Fruit fly (Drosophila melanogaster) whole organism, pupa: Measurements from ENCODE around the gene Mp.

Experiments used
- CG13204 ChIP-seq: fragments of 200-800 bp; sonication (Bioruptor generic); optimal IDR thresholded peaks from 2 replicates; lab custom pipeline; 2018; ENCODE audit warnings: missing biosample characterization, mild to moderate bottlenecking, missing genetic modification characterization, moderate library complexity
- CG14655 ChIP-seq: fragments of 200-800 bp; sonication (Bioruptor generic); optimal IDR thresholded peaks from 3 replicates; lab custom pipeline; 2017; ENCODE audit warnings: mild to moderate bottlenecking, missing biosample characterization, missing genetic modification reagents, missing genetic modification characterization
- CG17806 ChIP-seq: fragments of 200-800 bp; sonication (Bioruptor generic); optimal IDR thresholded peaks from 2 replicates; lab custom pipeline; 2018; ENCODE audit warnings: missing biosample characterization, mild to moderate bottlenecking, missing genetic modification characterization, moderate library complexity
- CG4496 ChIP-seq: fragments of 200-800 bp; sonication (Bioruptor generic); IDR thresholded peaks from 3 replicates; pipeline ENCODE4 v1.3.6; 2022; ENCODE audit warnings: missing biosample characterization, missing genetic modification characterization
- CG8159 ChIP-seq: fragments of 200-800 bp; sonication (Bioruptor generic); optimal IDR thresholded peaks from 3 replicates; lab custom pipeline; 2018; ENCODE audit warnings: missing biosample characterization, mild to moderate bottlenecking, missing genetic modification characterization, moderate library complexity
- CG8301 ChIP-seq: fragments of 200-800 bp; sonication (Bioruptor generic); optimal IDR thresholded peaks from 2 replicates; lab custom pipeline; 2018; ENCODE audit warnings: missing biosample characterization, mild to moderate bottlenecking, missing genetic modification characterization
- D1 ChIP-seq: fragments of 200-800 bp; sonication (Bioruptor generic); optimal IDR thresholded peaks from 2 replicates; lab custom pipeline; 2018; ENCODE audit warnings: missing biosample characterization, mild to moderate bottlenecking, missing genetic modification characterization, moderate library complexity
- Snoo ChIP-seq: fragments of 200-800 bp; sonication (Bioruptor generic); optimal IDR thresholded peaks from 3 replicates; lab custom pipeline; 2017; ENCODE audit warnings: missing biosample characterization, mild to moderate bottlenecking, missing genetic modification characterization, inconsistent platforms
- gl ChIP-seq: fragments of 200-800 bp; sonication (Bioruptor generic); optimal IDR thresholded peaks from 2 replicates; lab custom pipeline; 2018; ENCODE audit warnings: missing biosample characterization, mild to moderate bottlenecking, missing genetic modification characterization

- TF ChIP-seq Snoo (tag; lab: Kevin White, UChicago): no peak
- no peak for TF ChIP-seq CG4496 (GFP tag; lab: Robert Waterston, UW)
- no peak for TF ChIP-seq CG14655 (GFP tag; lab: Kevin White, UChicago)
- TF ChIP-seq CG8301 (tag; lab: Kevin White, UChicago): no peak
- no peak for TF ChIP-seq D1 (tag; lab: Kevin White, UChicago)
- TF ChIP-seq CG13204 (GFP tag; lab: Kevin White, UChicago): no peak
- no peak for TF ChIP-seq gl
- no peak for TF ChIP-seq CG8159 (tag; lab: Kevin White, UChicago)
- TF ChIP-seq CG17806 (tag; lab: Kevin White, UChicago): no peak
These were observed 67.4 kb downstream of the Mp start, which contains the start of gene CG14823 for dm6 chr3L:7066014-7066413.
